Worm (Caenorhabditis elegans): ENCODE measurements around the gene K10H10.6.

The K10H10.6 gene

DNA sequence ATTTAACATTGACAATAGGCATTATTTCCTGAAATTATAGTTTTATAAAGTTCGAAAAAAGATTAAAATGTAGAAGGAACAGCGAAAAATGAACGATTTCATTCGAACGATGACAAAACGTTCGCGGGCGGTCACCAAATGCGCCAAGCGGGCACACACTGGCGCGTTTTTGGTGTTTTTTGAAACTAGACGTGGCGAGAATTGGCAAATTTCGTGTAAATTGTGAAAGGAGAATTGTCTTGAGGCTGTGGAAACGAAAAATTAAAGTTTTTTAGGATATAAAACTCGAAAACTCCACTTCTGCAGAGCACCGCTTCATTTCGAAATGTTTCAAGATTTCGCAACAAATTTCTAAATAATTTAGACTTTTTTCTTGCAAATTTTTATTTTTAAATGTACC lies 14.4 kb upstream of the K10H10.6 start, which contains the start of gene usp-14:
Gene usp-14, minus strand, starts transcription at position 28 of the 400 bp plus-strand sequence.
- TF ChIP-seq tra-4 (tag; optimal IDR thresholded peaks at IDR 0.05) (no peak), tbx-37 (GFP tag; conservative IDR thresholded peaks at IDR 0.05) (no peak), ceh-36 (tag; optimal IDR thresholded peaks at IDR 0.05) (no peak), hnd-1 (tag; optimal IDR thresholded peaks at IDR 0.05) (no peak), F13C5.2 (tag; optimal IDR thresholded peaks at IDR 0.05) (no peak), hmg-4 (GFP tag; optimal IDR thresholded peaks at IDR 0.05) (no peak), hmbx-1 (tag; optimal IDR thresholded peaks at IDR 0.05) (no peak), sea-1 (GFP tag; conservative IDR thresholded peaks at IDR 0.05) (no peak), ceh-13 (GFP tag; optimal IDR thresholded peaks at IDR 0.05) (no peak)

ce11 chrII:14489407-14489806 lies 13.7 kb upstream of the K10H10.6 start, which contains the start of gene vnut-1:
vnut-1 (plus strand) TSS chrII:14489802.
- TF ChIP-seq ceh-36 (tag; optimal IDR thresholded peaks at IDR 0.05) (no peak), hmg-4 (GFP tag; optimal IDR thresholded peaks at IDR 0.05) (no peak), B0310.2 (tag; optimal IDR thresholded peaks at IDR 0.05) (no peak), tbx-37 (GFP tag; conservative IDR thresholded peaks at IDR 0.05) (no peak), scrt-1 (GFP tag; IDR thresholded peaks at IDR 0.05) (no peak), pes-1 (GFP tag; IDR thresholded peaks at IDR 0.05) (no peak)

- TF ChIP-seq ama-1 (optimal IDR thresholded peaks at IDR 0.05) (no peak), sea-1 (GFP tag; conservative IDR thresholded peaks at IDR 0.05) (no peak), hmbx-1 (tag; optimal IDR thresholded peaks at IDR 0.05) (no peak), hnd-1 (tag; optimal IDR thresholded peaks at IDR 0.05) (no peak), ets-7 (tag; optimal IDR thresholded peaks at IDR 0.05) (no peak), hmg-4 (GFP tag; optimal IDR thresholded peaks at IDR 0.05) (no peak), ceh-36 (tag; optimal IDR thresholded peaks at IDR 0.05) (no peak), scrt-1 (GFP tag; IDR thresholded peaks at IDR 0.05) (no peak), aly-1 (tag; optimal IDR thresholded peaks at IDR 0.05) (no peak), ceh-13 (GFP tag; optimal IDR thresholded peaks at IDR 0.05) (no peak), flt-1 (GFP tag; IDR thresholded peaks at IDR 0.05) (no peak), B0310.2 (tag; optimal IDR thresholded peaks at IDR 0.05) (no peak), tbx-11 (GFP tag; IDR thresholded peaks at IDR 0.05) (no peak), F13C5.2 (tag; optimal IDR thresholded peaks at IDR 0.05) (no peak), tra-4 (tag; optimal IDR thresholded peaks at IDR 0.05) (no peak), pes-1 (GFP tag; IDR thresholded peaks at IDR 0.05) (no peak)
These were observed 10.4 kb upstream of the K10H10.6 start for ce11 chrII:14492592-14493196.

- TF ChIP-seq pes-1 (GFP tag; IDR thresholded peaks at IDR 0.05): no peak
These were observed 9.1 kb upstream of the K10H10.6 start for ce11 chrII:14494014-14494413.

- TF ChIP-seq ceh-13 (GFP tag; optimal IDR thresholded peaks at IDR 0.05) (no peak), scrt-1 (GFP tag; IDR thresholded peaks at IDR 0.05) (no peak), ceh-36 (tag; optimal IDR thresholded peaks at IDR 0.05) (no peak), hmbx-1 (tag; optimal IDR thresholded peaks at IDR 0.05) (no peak), F13C5.2 (tag; optimal IDR thresholded peaks at IDR 0.05) (no peak)
These were observed 8.9 kb upstream of the K10H10.6 start, which contains the start of gene cysl-2 for ce11 chrII:14494414-14494463. cysl-2 (minus strand) TSS chrII:14494451.

- no peak for TF ChIP-seq hmg-4 (GFP tag; optimal IDR thresholded peaks at IDR 0.05)
- no peak for TF ChIP-seq hmbx-1 (tag; optimal IDR thresholded peaks at IDR 0.05)
- no peak for TF ChIP-seq flt-1 (GFP tag; IDR thresholded peaks at IDR 0.05)
- no peak for TF ChIP-seq ama-1 (optimal IDR thresholded peaks at IDR 0.05)
- no peak for TF ChIP-seq pes-1 (GFP tag; IDR thresholded peaks at IDR 0.05)
- no peak for TF ChIP-seq tbx-37 (GFP tag; conservative IDR thresholded peaks at IDR 0.05)
- TF ChIP-seq ets-7 (tag; optimal IDR thresholded peaks at IDR 0.05): no peak
- TF ChIP-seq tbx-11 (GFP tag; IDR thresholded peaks at IDR 0.05): no peak
These were observed 8.6 kb upstream of the K10H10.6 start for ce11 chrII:14494464-14494863.

ce11 chrII:14495341-14495740 lies 7.8 kb upstream of the K10H10.6 start:
- TF ChIP-seq sea-1 (GFP tag; conservative IDR thresholded peaks at IDR 0.05): no peak
- TF ChIP-seq ama-1 (optimal IDR thresholded peaks at IDR 0.05): no peak
- TF ChIP-seq ceh-13 (GFP tag; optimal IDR thresholded peaks at IDR 0.05): no peak
- no peak for TF ChIP-seq ceh-36 (tag; optimal IDR thresholded peaks at IDR 0.05)
- no peak for TF ChIP-seq tbx-11 (GFP tag; IDR thresholded peaks at IDR 0.05)
- TF ChIP-seq scrt-1 (GFP tag; IDR thresholded peaks at IDR 0.05): no peak
- no peak for TF ChIP-seq tbx-37 (GFP tag; conservative IDR thresholded peaks at IDR 0.05)
- no peak for TF ChIP-seq flt-1 (GFP tag; IDR thresholded peaks at IDR 0.05)
- no peak for TF ChIP-seq ets-7 (tag; optimal IDR thresholded peaks at IDR 0.05)
- no peak for TF ChIP-seq aly-1 (tag; optimal IDR thresholded peaks at IDR 0.05)
- TF ChIP-seq F13C5.2 (tag; optimal IDR thresholded peaks at IDR 0.05): no peak
- no peak for TF ChIP-seq hmg-4 (GFP tag; optimal IDR thresholded peaks at IDR 0.05)
- no peak for TF ChIP-seq hmbx-1 (tag; optimal IDR thresholded peaks at IDR 0.05)
- TF ChIP-seq tra-4 (tag; optimal IDR thresholded peaks at IDR 0.05): no peak
- TF ChIP-seq hnd-1 (tag; optimal IDR thresholded peaks at IDR 0.05): no peak
- TF ChIP-seq B0310.2 (tag; optimal IDR thresholded peaks at IDR 0.05): no peak
- TF ChIP-seq pes-1 (GFP tag; IDR thresholded peaks at IDR 0.05): no peak

DNA sequence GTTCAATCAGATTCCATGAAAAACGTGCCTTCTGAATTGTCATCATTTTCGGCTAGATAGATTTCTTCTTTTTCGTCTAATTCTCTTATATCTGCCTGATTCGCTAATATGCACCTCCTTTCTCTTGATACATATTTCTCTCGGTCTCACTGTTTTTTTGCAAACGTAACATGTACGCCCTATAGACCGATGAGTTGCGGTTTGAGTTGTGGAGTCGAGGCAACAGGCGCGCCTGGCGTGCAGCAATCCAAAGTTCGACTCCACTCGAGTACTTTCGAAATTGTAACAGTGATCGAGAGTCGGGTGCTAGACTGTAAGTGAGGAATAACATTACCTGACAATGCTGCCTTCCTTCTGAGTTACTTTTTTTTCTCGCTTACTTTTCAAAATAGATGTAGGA lies 6.3 kb upstream of the K10H10.6 start:
- TF ChIP-seq tbx-11 (GFP tag; IDR thresholded peaks at IDR 0.05): peak; percentile 90
- peak; percentile 95 for TF ChIP-seq hnd-1 (tag; optimal IDR thresholded peaks at IDR 0.05)
- peak; percentile 84 for TF ChIP-seq B0310.2 (tag; optimal IDR thresholded peaks at IDR 0.05)
- peak; percentile 93 for TF ChIP-seq ceh-36 (tag; optimal IDR thresholded peaks at IDR 0.05)
- peak; percentile 97 for TF ChIP-seq aly-1 (tag; optimal IDR thresholded peaks at IDR 0.05)
- no peak for TF ChIP-seq ama-1 (optimal IDR thresholded peaks at IDR 0.05)
- peak; percentile 93 for TF ChIP-seq pes-1 (GFP tag; IDR thresholded peaks at IDR 0.05)
- peak; percentile 98 for TF ChIP-seq hmg-4 (GFP tag; optimal IDR thresholded peaks at IDR 0.05)
- TF ChIP-seq ceh-13 (GFP tag; optimal IDR thresholded peaks at IDR 0.05): peak; percentile 89
- peak; percentile 80 for TF ChIP-seq ets-7 (tag; optimal IDR thresholded peaks at IDR 0.05)
- peak; percentile 90 for TF ChIP-seq F13C5.2 (tag; optimal IDR thresholded peaks at IDR 0.05)
- TF ChIP-seq scrt-1 (GFP tag; IDR thresholded peaks at IDR 0.05): peak; percentile 91
- TF ChIP-seq tbx-37 (GFP tag; conservative IDR thresholded peaks at IDR 0.05): peak; percentile 48; the same call in 1 of the 2 replicates
- peak; percentile 91 for TF ChIP-seq flt-1 (GFP tag; IDR thresholded peaks at IDR 0.05)
- TF ChIP-seq tra-4 (tag; optimal IDR thresholded peaks at IDR 0.05): peak; percentile 86
- peak; percentile 87 for TF ChIP-seq hmbx-1 (tag; optimal IDR thresholded peaks at IDR 0.05)
- TF ChIP-seq sea-1 (GFP tag; conservative IDR thresholded peaks at IDR 0.05): peak; percentile 92
